Worm (Caenorhabditis elegans): Measurements from ENCODE around the gene ooc-3.

ooc-3 gene

DNA sequence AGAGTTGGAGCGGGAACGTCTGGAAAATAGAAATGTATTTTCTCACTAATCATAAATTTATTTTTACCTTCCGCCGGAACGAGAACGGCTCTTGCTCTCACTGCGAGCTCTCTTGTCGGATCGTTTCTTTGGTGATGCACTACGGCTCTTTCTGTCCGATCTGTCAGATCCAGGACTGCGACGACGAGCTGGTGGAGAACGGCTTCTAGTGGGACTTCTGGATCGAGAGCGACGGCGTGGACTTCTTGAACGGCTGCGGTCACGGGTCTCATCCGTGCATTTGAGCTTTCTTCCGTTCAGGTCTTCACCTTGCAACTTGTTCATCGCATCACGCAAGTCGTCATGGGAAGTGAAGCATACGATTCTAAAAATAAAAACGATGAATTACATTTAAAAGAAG, 43.4 kb downstream of the ooc-3 start:
- TF ChIP-seq dao-5 (tag; optimal IDR thresholded peaks at IDR 0.05) (no peak), W03F9.2 (tag; optimal IDR thresholded peaks at IDR 0.05) (no peak), him-1 (tag; optimal IDR thresholded peaks at IDR 0.05) (no peak)

ce11 chrII:11450882-11451281, 44.2 kb downstream of the ooc-3 start:
- TF ChIP-seq dao-5 (tag; optimal IDR thresholded peaks at IDR 0.05) (no peak), W03F9.2 (tag; optimal IDR thresholded peaks at IDR 0.05) (no peak), him-1 (tag; optimal IDR thresholded peaks at IDR 0.05) (no peak)

DNA sequence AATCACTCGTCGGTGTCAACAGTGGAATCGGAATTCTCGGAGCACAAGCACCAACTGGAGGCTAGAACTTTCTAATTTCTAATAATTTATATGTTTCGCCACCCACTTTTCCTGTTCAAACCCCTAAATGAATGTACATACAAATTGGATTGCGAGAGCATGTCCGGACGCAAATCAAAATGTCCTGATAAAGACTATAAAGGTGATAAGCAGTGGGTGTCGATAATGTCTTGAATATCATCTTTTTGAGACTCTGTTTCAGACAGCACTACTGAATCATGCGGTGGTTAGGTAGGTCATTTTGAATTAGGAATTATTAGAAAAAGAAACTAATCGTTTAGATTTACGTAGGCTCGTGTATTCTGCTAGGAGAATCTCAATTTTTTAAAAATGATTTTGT, 46.4 kb downstream of the ooc-3 start, which contains the start of gene W02B12.1:
Gene W02B12.1 (plus strand): TSS at position 269 of the 400 bp plus-strand sequence.
- TF ChIP-seq dao-5 (tag; optimal IDR thresholded peaks at IDR 0.05) (no peak), W03F9.2 (tag; optimal IDR thresholded peaks at IDR 0.05) (no peak), him-1 (tag; optimal IDR thresholded peaks at IDR 0.05) (no peak)

- no peak for TF ChIP-seq dao-5 (tag; optimal IDR thresholded peaks at IDR 0.05)
- TF ChIP-seq him-1 (tag; optimal IDR thresholded peaks at IDR 0.05) = no peak
- no peak for TF ChIP-seq W03F9.2 (tag; optimal IDR thresholded peaks at IDR 0.05)
Observed at ce11 chrII:11444973-11445372, 50.1 kb downstream of the ooc-3 start, which contains the start of gene W02B12.13. Gene W02B12.13, plus strand, starts transcription at chrII:11445273.

ce11 chrII:11443862-11444261, 51.3 kb downstream of the ooc-3 start, which contains the start of gene adbp-1:
Gene adbp-1, plus strand, starts transcription at chrII:11444162.
- no peak for TF ChIP-seq W03F9.2 (tag; optimal IDR thresholded peaks at IDR 0.05)
- TF ChIP-seq him-1 (tag; optimal IDR thresholded peaks at IDR 0.05) = no peak
- TF ChIP-seq dao-5 (tag; optimal IDR thresholded peaks at IDR 0.05) = no peak
